Fruit fly (Drosophila melanogaster) whole organism, embryonic: Measurements from ENCODE around the gene Max.

ENCODE experiments used
- ATbp ChIP-seq: fragments of 200-800 bp; sonication (Bioruptor generic); optimal IDR thresholded peaks from 2 replicates; lab custom pipeline; 2017; ENCODE audit warnings: missing biosample characterization, mild to moderate bottlenecking, missing genetic modification characterization, missing genetic modification reagents
- Bgb ChIP-seq: fragments of 200-800 bp; sonication (Bioruptor generic); IDR thresholded peaks from 2 replicates; pipeline ENCODE4 v1.3.6; 2022; ENCODE audit warnings: missing biosample characterization, missing genetic modification characterization; ENCODE audit not compliant: partially characterized antibody
- Blimp-1 ChIP-seq: fragments of 200-800 bp; sonication (Bioruptor generic); optimal IDR thresholded peaks from 3 replicates; lab custom pipeline; 2018; ENCODE audit warnings: missing biosample characterization, missing genetic modification characterization, mild to moderate bottlenecking, moderate library complexity, missing genetic modification reagents
- CG11456 ChIP-seq: fragments of 200-800 bp; sonication (Bioruptor generic); IDR thresholded peaks from 3 replicates; pipeline ENCODE4 v1.3.6; 2022; ENCODE audit warnings: missing biosample characterization, missing genetic modification characterization
- CG12236 ChIP-seq: fragments of 200-800 bp; sonication (Bioruptor generic); optimal IDR thresholded peaks from 2 replicates; lab custom pipeline; 2016; ENCODE audit warnings: missing biosample characterization, missing genetic modification characterization
- CG14050 ChIP-seq: fragments of 200-800 bp; sonication (Bioruptor generic); IDR thresholded peaks from 3 replicates; pipeline ENCODE4 v1.3.6; 2022; ENCODE audit warnings: missing biosample characterization, missing genetic modification characterization
- CG14441 ChIP-seq: fragments of 200-800 bp; sonication (Bioruptor generic); IDR thresholded peaks from 2 replicates; pipeline ENCODE4 v1.3.6; 2022; ENCODE audit warnings: missing biosample characterization, missing genetic modification characterization
- CG14965 ChIP-seq: fragments of 200-800 bp; sonication (Bioruptor generic); optimal IDR thresholded peaks from 2 replicates; lab custom pipeline; 2016; ENCODE audit warnings: missing biosample characterization, missing genetic modification characterization, borderline replicate concordance
- CG15269 ChIP-seq: fragments of 200-800 bp; sonication (Bioruptor generic); optimal IDR thresholded peaks from 2 replicates; lab custom pipeline; 2018; ENCODE audit warnings: missing biosample characterization, mild to moderate bottlenecking, missing genetic modification characterization, moderate library complexity
- CG15479 ChIP-seq: fragments of 200-800 bp; sonication (Bioruptor generic); optimal IDR thresholded peaks from 3 replicates; lab custom pipeline; 2019; ENCODE audit warnings: missing biosample characterization, mild to moderate bottlenecking, missing genetic modification characterization, moderate library complexity
- CG17359 ChIP-seq: fragments of 200-800 bp; sonication (Bioruptor generic); optimal IDR thresholded peaks from 3 replicates; lab custom pipeline; 2018; ENCODE audit warnings: missing biosample characterization, mild to moderate bottlenecking, missing genetic modification characterization, moderate library complexity
- CG17385 ChIP-seq: fragments of 200-800 bp; sonication (Bioruptor generic); optimal IDR thresholded peaks from 3 replicates; lab custom pipeline; 2018; ENCODE audit warnings: missing biosample characterization, mild to moderate bottlenecking, missing genetic modification characterization
- CG18764 ChIP-seq: fragments of 200-800 bp; sonication (Bioruptor generic); optimal IDR thresholded peaks from 3 replicates; lab custom pipeline; 2016; ENCODE audit warnings: missing biosample characterization, missing genetic modification characterization
- CG30403 ChIP-seq: fragments of 200-800 bp; sonication (Bioruptor generic); optimal IDR thresholded peaks from 3 replicates; lab custom pipeline; 2016; ENCODE audit warnings: missing biosample characterization, missing genetic modification characterization
- CG3163 ChIP-seq: fragments of 200-800 bp; sonication (Bioruptor generic); optimal IDR thresholded peaks from 3 replicates; lab custom pipeline; 2016; ENCODE audit warnings: missing biosample characterization, missing genetic modification characterization
- CG4282 ChIP-seq: fragments of 200-800 bp; sonication (Bioruptor generic); optimal IDR thresholded peaks from 2 replicates; lab custom pipeline; 2016; ENCODE audit warnings: missing biosample characterization, missing genetic modification characterization
- CG4328 ChIP-seq: fragments of 200-800 bp; sonication (Bioruptor generic); optimal IDR thresholded peaks from 3 replicates; lab custom pipeline; 2017; ENCODE audit warnings: missing biosample characterization, missing genetic modification reagents, missing genetic modification characterization
- CG4360 ChIP-seq: fragments of 200-800 bp; sonication (Bioruptor generic); IDR thresholded peaks from 2 replicates; pipeline ENCODE4 v1.3.6; 2022; ENCODE audit warnings: missing biosample characterization, missing genetic modification characterization
- CG6272 ChIP-seq: fragments of 200-800 bp; sonication (Bioruptor generic); IDR thresholded peaks from 2 replicates; pipeline ENCODE4 v1.3.6; 2022; ENCODE audit warnings: missing biosample characterization, missing genetic modification characterization
- CG7786 ChIP-seq: fragments of 200-800 bp; sonication (Bioruptor generic); optimal IDR thresholded peaks from 2 replicates; lab custom pipeline; 2016; ENCODE audit warnings: missing biosample characterization, missing genetic modification characterization
- CG8281 ChIP-seq: fragments of 200-800 bp; sonication (Bioruptor generic); optimal IDR thresholded peaks from 2 replicates; lab custom pipeline; 2018; ENCODE audit warnings: missing biosample characterization, mild to moderate bottlenecking, missing genetic modification characterization, moderate library complexity
- CG8290 ChIP-seq, 3 experiments: fragments of 200-800 bp; sonication (Bioruptor generic); optimal IDR thresholded peaks; 2 replicates each; lab custom pipeline; 2016 to 2019; ENCODE audit warnings: missing biosample characterization in 3 of 3, missing genetic modification characterization in 3 of 3, mild to moderate bottlenecking in 2 of 3, moderate library complexity in 1 of 3
- CG9727 ChIP-seq: fragments of 200-800 bp; sonication (Bioruptor generic); optimal IDR thresholded peaks from 3 replicates; lab custom pipeline; 2017; ENCODE audit warnings: missing biosample characterization, mild to moderate bottlenecking, missing genetic modification characterization
- CHES-1-like ChIP-seq: fragments of 200-800 bp; sonication (Bioruptor generic); optimal IDR thresholded peaks from 2 replicates; lab custom pipeline; 2016; ENCODE audit warnings: missing biosample characterization, missing genetic modification characterization
- Hey ChIP-seq: fragments of 200-800 bp; sonication (Bioruptor generic); optimal IDR thresholded peaks from 3 replicates; lab custom pipeline; 2018; ENCODE audit warnings: missing biosample characterization, mild to moderate bottlenecking, missing genetic modification characterization
- Lhr ChIP-seq: fragments of 200-800 bp; sonication (Bioruptor generic); optimal IDR thresholded peaks from 3 replicates; lab custom pipeline; 2017; ENCODE audit warnings: mild to moderate bottlenecking, missing biosample characterization, missing genetic modification reagents, missing genetic modification characterization
- Max ChIP-seq: fragments of 200-800 bp; sonication (Bioruptor generic); optimal IDR thresholded peaks from 2 replicates; lab custom pipeline; 2016; ENCODE audit warnings: missing biosample characterization, mild to moderate bottlenecking, missing genetic modification characterization
- Mes4 ChIP-seq: fragments of 200-800 bp; sonication (Bioruptor generic); optimal IDR thresholded peaks from 2 replicates; lab custom pipeline; 2016; ENCODE audit warnings: missing biosample characterization, missing genetic modification characterization
- Nf-YC ChIP-seq: fragments of 200-800 bp; optimal IDR thresholded peaks from 3 replicates; lab custom pipeline; 2019; ENCODE audit warnings: missing biosample characterization, mild to moderate bottlenecking, missing genetic modification characterization, moderate library complexity
- PHDP ChIP-seq: fragments of 200-800 bp; sonication (Bioruptor generic); optimal IDR thresholded peaks from 3 replicates; lab custom pipeline; 2018; ENCODE audit warnings: missing biosample characterization, mild to moderate bottlenecking, missing genetic modification characterization, moderate library complexity
- Pdp1 ChIP-seq, 2 experiments: fragments of 200-800 bp; sonication (Bioruptor generic); optimal IDR thresholded peaks; 3 replicates each; lab custom pipeline; 2016; ENCODE audit warnings: missing biosample characterization in 2 of 2, missing genetic modification characterization in 2 of 2, mild to moderate bottlenecking in 1 of 2, moderate library complexity in 1 of 2
- Sox100B ChIP-seq: fragments of 200-800 bp; sonication (Bioruptor generic); optimal IDR thresholded peaks from 3 replicates; lab custom pipeline; 2018; ENCODE audit warnings: missing biosample characterization, mild to moderate bottlenecking, missing genetic modification characterization
- Trl ChIP-seq, 3 experiments: fragments of >200 bp in 2 of 3; fragments of 200-800 bp in 1 of 3; sonication (Bioruptor generic) in 1 of 3; optimal IDR thresholded peaks; 2 replicates in 1 of 3; 3 replicates in 2 of 3; lab custom pipeline; 2016 to 2017; ENCODE audit warnings: missing biosample characterization in 1 of 3, missing genetic modification characterization in 1 of 3
- bsh ChIP-seq, 2 experiments: fragments of 200-800 bp; sonication (Bioruptor generic); optimal IDR thresholded peaks; 2 replicates each; lab custom pipeline; 2017 to 2018; ENCODE audit warnings: mild to moderate bottlenecking in 2 of 2, missing biosample characterization in 2 of 2, missing genetic modification characterization in 2 of 2, moderate library complexity in 1 of 2
- chif ChIP-seq, 2 experiments: fragments of 200-800 bp; sonication (Bioruptor generic); optimal IDR thresholded peaks; 3 replicates each; lab custom pipeline; 2016; ENCODE audit warnings: missing biosample characterization in 2 of 2, missing genetic modification characterization in 2 of 2
- chm ChIP-seq: fragments of 200-800 bp; sonication (Bioruptor generic); IDR thresholded peaks from 2 replicates; pipeline ENCODE4 v1.3.6; 2022; ENCODE audit warnings: missing biosample characterization, missing genetic modification characterization
- crol ChIP-seq: fragments of 200-800 bp; sonication (Bioruptor generic); IDR thresholded peaks from 2 replicates; pipeline ENCODE4 v1.3.6; 2022; ENCODE audit warnings: missing biosample characterization, missing genetic modification characterization
- dysf ChIP-seq: fragments of 200-800 bp; sonication (Bioruptor generic); IDR thresholded peaks from 3 replicates; pipeline ENCODE4 v1.3.6; 2022; ENCODE audit warnings: missing biosample characterization, missing genetic modification characterization
- eyg ChIP-seq: fragments of 200-800 bp; sonication (Bioruptor generic); optimal IDR thresholded peaks from 3 replicates; lab custom pipeline; 2016; ENCODE audit warnings: missing biosample characterization, missing genetic modification characterization
- fd102C ChIP-seq: fragments of 200-800 bp; sonication (Bioruptor generic); optimal IDR thresholded peaks from 2 replicates; lab custom pipeline; 2018; ENCODE audit warnings: missing biosample characterization, mild to moderate bottlenecking, missing genetic modification characterization, moderate library complexity
- gsb ChIP-seq: fragments of 200-800 bp; sonication (Bioruptor generic); IDR thresholded peaks from 2 replicates; pipeline ENCODE4 v1.3.6; 2022; ENCODE audit warnings: missing biosample characterization, missing genetic modification characterization
- lilli ChIP-seq: fragments of 200-800 bp; sonication (Bioruptor generic); optimal IDR thresholded peaks from 3 replicates; lab custom pipeline; 2016; ENCODE audit warnings: missing biosample characterization, missing genetic modification characterization
- mld ChIP-seq: fragments of 200-800 bp; sonication (Bioruptor generic); IDR thresholded peaks from 3 replicates; pipeline ENCODE4 v1.3.6; 2022; ENCODE audit warnings: missing biosample characterization, missing genetic modification characterization; ENCODE audit not compliant: partially characterized antibody
- nom ChIP-seq: fragments of 200-800 bp; sonication (Bioruptor generic); optimal IDR thresholded peaks from 2 replicates; lab custom pipeline; 2017; ENCODE audit warnings: missing biosample characterization, missing genetic modification characterization, mild to moderate bottlenecking, moderate library complexity, missing genetic modification reagents
- pnt ChIP-seq: fragments of 200-800 bp; sonication (Bioruptor generic); optimal IDR thresholded peaks from 3 replicates; lab custom pipeline; 2016; ENCODE audit warnings: missing biosample characterization, missing genetic modification characterization
- prd ChIP-seq, 3 experiments: fragments of >200 bp in 2 of 3; fragments of 200-800 bp in 1 of 3; sonication (Bioruptor generic) in 1 of 3; optimal IDR thresholded peaks in 2 of 3; IDR thresholded peaks in 1 of 3; 2 replicates in 2 of 3; 3 replicates in 1 of 3; pipeline versions ENCODE4 v1.3.6 to Lab custom; 2017 to 2022; ENCODE audit warnings: missing biosample characterization in 1 of 3, missing genetic modification characterization in 1 of 3
- sens-2 ChIP-seq: fragments of 200-800 bp; sonication (Bioruptor generic); IDR thresholded peaks from 2 replicates; pipeline ENCODE4 v1.3.6; 2022; ENCODE audit warnings: missing biosample characterization, missing genetic modification characterization
- vvl ChIP-seq: fragments of 200-800 bp; sonication (Bioruptor generic); IDR thresholded peaks from 2 replicates; pipeline ENCODE4 v1.3.6; 2022; ENCODE audit warnings: missing biosample characterization, missing genetic modification characterization
- zf30C ChIP-seq: fragments of 200-800 bp; sonication (Bioruptor generic); optimal IDR thresholded peaks from 3 replicates; lab custom pipeline; 2018; ENCODE audit warnings: missing biosample characterization, mild to moderate bottlenecking, missing genetic modification characterization

The Max gene

DNA sequence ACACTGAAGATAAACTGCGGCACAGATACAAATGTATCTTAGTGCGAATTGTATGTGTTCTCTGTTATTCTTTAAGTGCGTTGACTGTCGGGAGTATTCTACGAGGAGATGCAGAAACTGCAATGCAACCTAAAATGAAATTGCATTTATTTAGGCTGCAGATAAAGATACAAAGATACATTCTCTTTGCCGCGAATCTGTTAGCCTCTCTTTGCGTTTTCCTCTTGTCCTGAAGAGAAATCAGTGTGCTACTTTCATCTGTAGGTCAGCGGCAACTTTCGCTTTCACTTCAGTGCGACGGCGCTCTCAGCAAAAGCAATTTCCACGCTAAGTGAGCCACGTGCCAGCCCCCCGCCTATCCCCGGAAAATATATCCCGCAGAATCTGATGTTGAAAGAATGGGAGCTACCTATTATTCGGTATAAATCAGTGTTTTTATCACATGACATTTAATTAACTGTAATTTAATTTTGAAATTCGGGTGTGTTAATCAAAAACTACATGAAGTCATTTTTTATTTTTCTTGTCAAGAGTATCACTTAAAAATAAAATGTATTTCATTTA, 29.3 kb upstream of the Max start (continued):
- TF ChIP-seq Max (GFP tag; lab: Kevin White, UChicago) (no peak), Nf-YC (tag; lab: Kevin White, UChicago) (no peak), lilli (GFP tag; lab: Kevin White, UChicago) (no peak), Hey (tag; lab: Kevin White, UChicago) (peak; percentile 93), CG7786 (no peak), CG6272 (GFP tag; lab: Robert Waterston, UW) (no peak), gsb (GFP tag; lab: Robert Waterston, UW) (no peak), Bgb (no peak), CG14050 (no peak), CG17359 (tag; lab: Kevin White, UChicago) (no peak), CG3163 (GFP tag; lab: Kevin White, UChicago) (peak; percentile 93), CG15479 (peak; percentile 74), ATbp (no peak), CG15269 (tag; lab: Kevin White, UChicago) (no peak), pnt (GFP tag; lab: Kevin White, UChicago) (no peak), mld (GFP tag; lab: Robert Waterston, UW) (no peak), CG4360 (GFP tag; lab: Robert Waterston, UW) (no peak), Blimp-1 (peak; percentile 97), Trl (optimal IDR thresholded peaks at IDR 0.05; lab: Kevin White, UChicago) (peak in 1 of 2 experiments; percentile 25), Trl (GFP tag; optimal IDR thresholded peaks at IDR 0.05; lab: Kevin White, UChicago) (no peak), CG14441 (GFP tag; lab: Robert Waterston, UW) (no peak), bsh (GFP tag; optimal IDR thresholded peaks at IDR 0.05; lab: Kevin White, UChicago) (no peak), CG9727 (GFP tag; lab: Kevin White, UChicago) (no peak), CG18764 (GFP tag; lab: Kevin White, UChicago) (no peak), chif (GFP tag; optimal IDR thresholded peaks at IDR 0.05; lab: Kevin White, UChicago) (no peak), CG17385 (GFP tag; lab: Kevin White, UChicago) (no peak), Lhr (GFP tag; lab: Kevin White, UChicago) (no peak), CG4328 (no peak), CG4282 (no peak), chm (GFP tag; lab: Robert Waterston, UW) (no peak), Pdp1 (GFP tag; optimal IDR thresholded peaks at IDR 0.05; lab: Kevin White, UChicago) (no peak), crol (GFP tag; lab: Robert Waterston, UW) (peak; percentile 86), CG14965 (GFP tag; lab: Kevin White, UChicago) (no peak), CG8290 (GFP tag; optimal IDR thresholded peaks at IDR 0.05; lab: Kevin White, UChicago) (no peak), CG8290 (tag; optimal IDR thresholded peaks at IDR 0.05; lab: Kevin White, UChicago) (peak in 1 of 2 experiments; percentile 36), zf30C (GFP tag; lab: Kevin White, UChicago) (no peak), CG8281 (tag; lab: Kevin White, UChicago) (no peak), CG11456 (GFP tag; lab: Robert Waterston, UW) (no peak), sens-2 (GFP tag; lab: Robert Waterston, UW) (no peak), CG12236 (GFP tag; lab: Kevin White, UChicago) (no peak), Sox100B (no peak), Mes4 (GFP tag; lab: Kevin White, UChicago) (no peak), CG30403 (no peak), dysf (GFP tag; lab: Robert Waterston, UW) (no peak), prd (optimal IDR thresholded peaks at IDR 0.05; lab: Kevin White, UChicago) (no peak), prd (GFP tag; IDR thresholded peaks at IDR 0.05; lab: Robert Waterston, UW) (no peak), PHDP (tag; lab: Kevin White, UChicago) (no peak), CHES-1-like (no peak), vvl (GFP tag; lab: Robert Waterston, UW) (no peak), nom (GFP tag; lab: Kevin White, UChicago) (no peak), eyg (GFP tag; lab: Kevin White, UChicago) (no peak), fd102C (GFP tag; lab: Kevin White, UChicago) (peak; percentile 25)
